Fruit fly (Drosophila melanogaster): ENCODE measurements around the gene CG5854.
A peak's percentile ranks its signal among the peaks of the same experiment; 100 is the strongest.

Gene CG5854

dm6 chr3R:23890886-23891285 is 42.8 kb upstream of the CG5854 start, which contains the start of gene TfIIA-S (continued):
- no peak for TF ChIP-seq wdn (GFP tag; IDR thresholded peaks at IDR 0.05)
- peak; percentile 99 for TF ChIP-seq CG10267 (tag; optimal IDR thresholded peaks at IDR 0.05)
- peak; percentile 67 for TF ChIP-seq ash1 (GFP tag; optimal IDR thresholded peaks at IDR 0.05)
- TF ChIP-seq CG17361 (GFP tag; IDR thresholded peaks at IDR 0.05) = no peak
- TF ChIP-seq peb (GFP tag; IDR thresholded peaks at IDR 0.05) = no peak
- TF ChIP-seq dpn (GFP tag; optimal IDR thresholded peaks at IDR 0.05) = peak; percentile 86 to 91
- TF ChIP-seq disco-r (GFP tag; optimal IDR thresholded peaks at IDR 0.05) = peak; percentile 60
- TF ChIP-seq CG4820 (GFP tag; optimal IDR thresholded peaks at IDR 0.05) = peak; percentile 54
- no peak for TF ChIP-seq CG10565 (GFP tag; optimal IDR thresholded peaks at IDR 0.05)
- TF ChIP-seq Dip2 (GFP tag; IDR thresholded peaks at IDR 0.05) = no peak
- TF ChIP-seq CG5180 (GFP tag; optimal IDR thresholded peaks at IDR 0.05) = no peak
- peak; percentile 54 for TF ChIP-seq org-1 (GFP tag; optimal IDR thresholded peaks at IDR 0.05)
- TF ChIP-seq CG2678 (tag; optimal IDR thresholded peaks at IDR 0.05) = no peak
- TF ChIP-seq cad (GFP tag; optimal IDR thresholded peaks at IDR 0.05) = no peak
- no peak for TF ChIP-seq odd (GFP tag; optimal IDR thresholded peaks at IDR 0.05)
- no peak for TF ChIP-seq Hr78 (GFP tag; optimal IDR thresholded peaks at IDR 0.05)
- TF ChIP-seq CrebB (tag; optimal IDR thresholded peaks at IDR 0.05) = peak; percentile 41
- TF ChIP-seq pum (GFP tag; optimal IDR thresholded peaks at IDR 0.05) = peak; percentile 74
- TF ChIP-seq cas (GFP tag; IDR thresholded peaks at IDR 0.05) = no peak
- peak; percentile 60 for TF ChIP-seq nmo (GFP tag; optimal IDR thresholded peaks at IDR 0.05)
- peak in 1 of 2 experiments; percentile 83 for TF ChIP-seq Hr51 (GFP tag; optimal IDR thresholded peaks at IDR 0.05)
- peak; percentile 72 for TF ChIP-seq CG12391 (tag; optimal IDR thresholded peaks at IDR 0.05)
- no peak for TF ChIP-seq CG10274 (GFP tag; optimal IDR thresholded peaks at IDR 0.05)
- peak; percentile 84 for TF ChIP-seq chn (GFP tag; optimal IDR thresholded peaks at IDR 0.05)
- TF ChIP-seq jigr1 (GFP tag; IDR thresholded peaks at IDR 0.05) = no peak
- TF ChIP-seq al (GFP tag; IDR thresholded peaks at IDR 0.05) = no peak
- TF ChIP-seq CG2712 (tag; optimal IDR thresholded peaks at IDR 0.05) = peak; percentile 63
- TF ChIP-seq gsb (GFP tag; IDR thresholded peaks at IDR 0.05) = no peak
- no peak for TF ChIP-seq seq (GFP tag; IDR thresholded peaks at IDR 0.05)
- TF ChIP-seq Atf-2 (GFP tag; optimal IDR thresholded peaks at IDR 0.05) = peak; percentile 75
- TF ChIP-seq CG7963 (GFP tag; IDR thresholded peaks at IDR 0.05; ENCODE audit: partially characterized antibody) = no peak
- TF ChIP-seq repo (GFP tag; optimal IDR thresholded peaks at IDR 0.05) = peak; percentile 86
- peak; percentile 94 for TF ChIP-seq CG33213 (GFP tag; optimal IDR thresholded peaks at IDR 0.05)
- TF ChIP-seq Dip3 (GFP tag; optimal IDR thresholded peaks at IDR 0.05) = peak; percentile 88
- no peak for TF ChIP-seq CG10321 (GFP tag; IDR thresholded peaks at IDR 0.05)
- peak; percentile 97 for TF ChIP-seq CTCF (GFP tag; optimal IDR thresholded peaks at IDR 0.05)
- no peak for TF ChIP-seq corto (GFP tag; optimal IDR thresholded peaks at IDR 0.05)
- TF ChIP-seq CG1529 (GFP tag; optimal IDR thresholded peaks at IDR 0.05) = no peak
- no peak for TF ChIP-seq pita (GFP tag; optimal IDR thresholded peaks at IDR 0.05)
- TF ChIP-seq sna (GFP tag; IDR thresholded peaks at IDR 0.05; ENCODE audit: partially characterized antibody) = no peak
- no peak for TF ChIP-seq CG8281 (tag; optimal IDR thresholded peaks at IDR 0.05)
- peak; percentile 85 for TF ChIP-seq fu2 (GFP tag; optimal IDR thresholded peaks at IDR 0.05)
- no peak for TF ChIP-seq Ssrp (tag; optimal IDR thresholded peaks at IDR 0.05)
- peak; percentile 83 for TF ChIP-seq NfI (GFP tag; optimal IDR thresholded peaks at IDR 0.05)
- TF ChIP-seq HmgZ (tag; optimal IDR thresholded peaks at IDR 0.05) = peak; percentile 95
- TF ChIP-seq hb (GFP tag; IDR thresholded peaks at IDR 0.05; ENCODE audit: partially characterized antibody) = no peak
- TF ChIP-seq Hr39 (optimal IDR thresholded peaks at IDR 0.05) = peak; percentile 17
- TF ChIP-seq tll (GFP tag; optimal IDR thresholded peaks at IDR 0.05) = no peak
- TF ChIP-seq CG12744 (GFP tag; optimal IDR thresholded peaks at IDR 0.05) = peak; percentile 69
- TF ChIP-seq CG32772 (GFP tag; IDR thresholded peaks at IDR 0.05) = no peak
- no peak for TF ChIP-seq yki (optimal IDR thresholded peaks at IDR 0.05)
- peak; percentile 60 for TF ChIP-seq CG18476 (GFP tag; optimal IDR thresholded peaks at IDR 0.05)
